Fruit fly (Drosophila melanogaster) whole organism, prepupa: Measurements from ENCODE around the gene CG15336.

ENCODE experiments used
- CG10669 ChIP-seq: fragments of 200-800 bp; sonication (Bioruptor generic); optimal IDR thresholded peaks from 3 replicates; lab custom pipeline; 2018; ENCODE audit warnings: missing biosample characterization, mild to moderate bottlenecking, missing genetic modification characterization, moderate library complexity
- CG11294 ChIP-seq: fragments of 200-800 bp; sonication (Bioruptor generic); IDR thresholded peaks from 2 replicates; pipeline ENCODE4 v1.3.6; 2022; ENCODE audit warnings: missing biosample characterization, missing genetic modification characterization
- CG11762 ChIP-seq: fragments of 200-800 bp; sonication (Bioruptor generic); optimal IDR thresholded peaks from 3 replicates; lab custom pipeline; 2016; ENCODE audit warnings: missing biosample characterization, missing genetic modification characterization; ENCODE audit not compliant: insufficient read depth
- CG11902 ChIP-seq: fragments of 200-800 bp; sonication (Bioruptor generic); optimal IDR thresholded peaks from 3 replicates; lab custom pipeline; 2016; ENCODE audit warnings: missing biosample characterization, missing genetic modification characterization
- CG15336 ChIP-seq: fragments of 200-800 bp; sonication (Bioruptor generic); IDR thresholded peaks from 2 replicates; pipeline ENCODE4 v1.3.6; 2022; ENCODE audit warnings: missing biosample characterization, missing genetic modification characterization
- CG1621 ChIP-seq: fragments of 200-800 bp; sonication (Bioruptor generic); optimal IDR thresholded peaks from 3 replicates; lab custom pipeline; 2018; ENCODE audit warnings: missing biosample characterization, mild to moderate bottlenecking, missing genetic modification characterization
- CG16779 ChIP-seq: fragments of 200-800 bp; sonication (Bioruptor generic); optimal IDR thresholded peaks from 3 replicates; lab custom pipeline; 2017; ENCODE audit warnings: missing biosample characterization, mild to moderate bottlenecking, missing genetic modification characterization
- CG3032 ChIP-seq: fragments of 200-800 bp; optimal IDR thresholded peaks from 2 replicates; lab custom pipeline; 2019; ENCODE audit warnings: missing biosample characterization, mild to moderate bottlenecking, missing genetic modification characterization, moderate library complexity
- CG31627 ChIP-seq: fragments of 200-800 bp; sonication (Bioruptor generic); optimal IDR thresholded peaks from 3 replicates; lab custom pipeline; 2016; ENCODE audit warnings: missing biosample characterization, missing genetic modification characterization
- CG32006 ChIP-seq: fragments of 200-800 bp; sonication (Bioruptor generic); optimal IDR thresholded peaks from 3 replicates; lab custom pipeline; 2017; ENCODE audit warnings: missing biosample characterization, mild to moderate bottlenecking, missing genetic modification characterization
- CG34406 ChIP-seq: fragments of 200-800 bp; sonication (Bioruptor generic); optimal IDR thresholded peaks from 3 replicates; lab custom pipeline; 2016; ENCODE audit warnings: missing biosample characterization, missing genetic modification characterization
- CG3919 ChIP-seq: fragments of 200-800 bp; sonication (Bioruptor generic); optimal IDR thresholded peaks from 3 replicates; lab custom pipeline; 2016; ENCODE audit warnings: missing biosample characterization, missing genetic modification characterization
- CG4318 ChIP-seq: fragments of 200-800 bp; sonication (Bioruptor generic); optimal IDR thresholded peaks from 3 replicates; lab custom pipeline; 2017; ENCODE audit warnings: missing biosample characterization, mild to moderate bottlenecking, missing genetic modification characterization
- CG6163 ChIP-seq: fragments of 200-800 bp; sonication (Bioruptor generic); IDR thresholded peaks from 3 replicates; pipeline ENCODE4 v1.3.6; 2022; ENCODE audit warnings: missing biosample characterization, missing genetic modification characterization
- CG6792 ChIP-seq: fragments of 200-800 bp; sonication (Bioruptor generic); optimal IDR thresholded peaks from 3 replicates; lab custom pipeline; 2016; ENCODE audit warnings: missing biosample characterization, missing genetic modification characterization
- CG6854 ChIP-seq: fragments of 200-800 bp; sonication (Bioruptor generic); optimal IDR thresholded peaks from 2 replicates; lab custom pipeline; 2017; ENCODE audit warnings: missing biosample characterization, mild to moderate bottlenecking, missing genetic modification characterization
- CG7368 ChIP-seq: fragments of 200-800 bp; sonication (Bioruptor generic); optimal IDR thresholded peaks from 3 replicates; lab custom pipeline; 2016; ENCODE audit warnings: missing biosample characterization, missing genetic modification characterization
- CG8119 ChIP-seq: fragments of 200-800 bp; sonication (Bioruptor generic); IDR thresholded peaks from 3 replicates; pipeline ENCODE4 v1.3.6; 2022; ENCODE audit warnings: missing biosample characterization, missing genetic modification characterization
- Eip75B ChIP-seq: fragments of 200-800 bp; sonication (Bioruptor generic); optimal IDR thresholded peaks from 3 replicates; lab custom pipeline; 2016; ENCODE audit warnings: missing biosample characterization, missing genetic modification characterization
- Eip78C ChIP-seq: fragments of 200-800 bp; sonication (Bioruptor generic); peaks from one replicate; lab custom pipeline; 2016; ENCODE audit warnings: missing biosample characterization, missing genetic modification characterization
- Eip93F ChIP-seq: fragments of 200-800 bp; sonication (Bioruptor generic); optimal IDR thresholded peaks from 2 replicates; lab custom pipeline; 2016; ENCODE audit warnings: missing biosample characterization, mild to moderate bottlenecking, missing genetic modification characterization
- Ets21C ChIP-seq: fragments of 200-800 bp; sonication (Bioruptor generic); optimal IDR thresholded peaks from 3 replicates; lab custom pipeline; 2016; ENCODE audit warnings: missing biosample characterization, missing genetic modification characterization
- Ets96B ChIP-seq: fragments of 200-800 bp; optimal IDR thresholded peaks from 2 replicates; lab custom pipeline; 2019; ENCODE audit warnings: missing biosample characterization, mild to moderate bottlenecking, missing genetic modification characterization, moderate library complexity
- Hr38 ChIP-seq: sonication (Bioruptor generic); optimal IDR thresholded peaks from 2 replicates; lab custom pipeline; 2016; ENCODE audit warnings: missing biosample characterization, missing genetic modification characterization
- Hr39 ChIP-seq: fragments of 200-800 bp; sonication (Bioruptor generic); optimal IDR thresholded peaks from 2 replicates; lab custom pipeline; 2016; ENCODE audit warnings: missing biosample characterization, missing genetic modification characterization
- Hr4 ChIP-seq: fragments of 200-800 bp; sonication (Bioruptor generic); optimal IDR thresholded peaks from 3 replicates; lab custom pipeline; 2016; ENCODE audit warnings: missing biosample characterization, missing genetic modification characterization
- Lpt ChIP-seq: fragments of 200-800 bp; sonication (Bioruptor generic); optimal IDR thresholded peaks from 3 replicates; lab custom pipeline; 2016; ENCODE audit warnings: missing biosample characterization, missing genetic modification characterization
- Met ChIP-seq: fragments of 200-800 bp; sonication (Bioruptor generic); optimal IDR thresholded peaks from 3 replicates; lab custom pipeline; 2016; ENCODE audit warnings: missing biosample characterization, missing genetic modification characterization
- OdsH ChIP-seq: fragments of 200-800 bp; sonication (Bioruptor generic); optimal IDR thresholded peaks from 3 replicates; lab custom pipeline; 2016; ENCODE audit warnings: missing biosample characterization, missing genetic modification characterization
- Smox ChIP-seq: fragments of 200-800 bp; sonication (Bioruptor generic); optimal IDR thresholded peaks from 3 replicates; lab custom pipeline; 2016; ENCODE audit warnings: missing biosample characterization, missing genetic modification characterization
- Sox14 ChIP-seq: fragments of 200-800 bp; sonication (Bioruptor generic); optimal IDR thresholded peaks from 3 replicates; lab custom pipeline; 2016; ENCODE audit warnings: missing biosample characterization, missing genetic modification characterization
- Sox15 ChIP-seq: fragments of 200-800 bp; sonication (Bioruptor generic); optimal IDR thresholded peaks from 3 replicates; lab custom pipeline; 2016; ENCODE audit warnings: missing biosample characterization, missing genetic modification characterization
- achi ChIP-seq: fragments of 200-800 bp; sonication (Bioruptor generic); optimal IDR thresholded peaks from 3 replicates; lab custom pipeline; 2016; ENCODE audit warnings: missing biosample characterization, missing genetic modification characterization
- cyc ChIP-seq: fragments of 200-800 bp; sonication (Bioruptor generic); optimal IDR thresholded peaks from 3 replicates; lab custom pipeline; 2016; ENCODE audit warnings: missing biosample characterization, missing genetic modification characterization
- dac ChIP-seq: fragments of 200-800 bp; sonication (Bioruptor generic); optimal IDR thresholded peaks from 2 replicates; lab custom pipeline; 2017; ENCODE audit warnings: missing biosample characterization, mild to moderate bottlenecking, missing genetic modification characterization
- eg ChIP-seq: fragments of 200-800 bp; sonication (Bioruptor generic); IDR thresholded peaks from 3 replicates; pipeline ENCODE4 v1.3.6; 2022; ENCODE audit warnings: missing biosample characterization, missing genetic modification characterization
- fd59A ChIP-seq: fragments of 200-800 bp; sonication (Bioruptor generic); optimal IDR thresholded peaks from 2 replicates; lab custom pipeline; 2017; ENCODE audit warnings: missing biosample characterization, mild to moderate bottlenecking, missing genetic modification characterization, missing genetic modification reagents
- fkh ChIP-seq: fragments of 200-800 bp; sonication (Bioruptor generic); optimal IDR thresholded peaks from 3 replicates; lab custom pipeline; 2017; ENCODE audit warnings: missing biosample characterization, mild to moderate bottlenecking, missing genetic modification characterization, moderate library complexity
- net ChIP-seq: fragments of 200-800 bp; sonication (Bioruptor generic); optimal IDR thresholded peaks from 3 replicates; lab custom pipeline; 2016; ENCODE audit warnings: missing biosample characterization, missing genetic modification characterization
- pdm3 ChIP-seq: fragments of 200-800 bp; sonication (Bioruptor generic); optimal IDR thresholded peaks from 3 replicates; lab custom pipeline; 2016; ENCODE audit warnings: missing biosample characterization, missing genetic modification characterization
- salr ChIP-seq, 2 experiments: fragments of 200-800 bp; sonication (Bioruptor generic); optimal IDR thresholded peaks; 3 replicates each; lab custom pipeline; 2016 to 2018; ENCODE audit warnings: missing biosample characterization in 2 of 2, missing genetic modification characterization in 2 of 2, mild to moderate bottlenecking in 1 of 2
- spab ChIP-seq: fragments of 200-800 bp; sonication (Bioruptor generic); optimal IDR thresholded peaks from 2 replicates; lab custom pipeline; 2017; ENCODE audit warnings: missing biosample characterization, mild to moderate bottlenecking, missing genetic modification characterization, missing genetic modification reagents
- ss ChIP-seq, 2 experiments: fragments of 200-800 bp; sonication (Bioruptor generic); optimal IDR thresholded peaks; 2 replicates in 1 of 2; 3 replicates in 1 of 2; lab custom pipeline; 2017 to 2018; ENCODE audit warnings: mild to moderate bottlenecking in 2 of 2, missing biosample characterization in 2 of 2, missing genetic modification characterization in 2 of 2, moderate library complexity in 1 of 2
- svp ChIP-seq: fragments of 200-800 bp; sonication (Bioruptor generic); peaks from one replicate; lab custom pipeline; 2016; ENCODE audit warnings: missing biosample characterization, missing genetic modification characterization
- topi ChIP-seq: fragments of 200-800 bp; sonication (Bioruptor generic); optimal IDR thresholded peaks from 3 replicates; lab custom pipeline; 2016; ENCODE audit warnings: missing biosample characterization, missing genetic modification characterization
- vri ChIP-seq: fragments of 200-800 bp; sonication (Bioruptor generic); optimal IDR thresholded peaks from 3 replicates; lab custom pipeline; 2016; ENCODE audit warnings: missing biosample characterization, mild to moderate bottlenecking, missing genetic modification characterization

CG15336 gene

DNA sequence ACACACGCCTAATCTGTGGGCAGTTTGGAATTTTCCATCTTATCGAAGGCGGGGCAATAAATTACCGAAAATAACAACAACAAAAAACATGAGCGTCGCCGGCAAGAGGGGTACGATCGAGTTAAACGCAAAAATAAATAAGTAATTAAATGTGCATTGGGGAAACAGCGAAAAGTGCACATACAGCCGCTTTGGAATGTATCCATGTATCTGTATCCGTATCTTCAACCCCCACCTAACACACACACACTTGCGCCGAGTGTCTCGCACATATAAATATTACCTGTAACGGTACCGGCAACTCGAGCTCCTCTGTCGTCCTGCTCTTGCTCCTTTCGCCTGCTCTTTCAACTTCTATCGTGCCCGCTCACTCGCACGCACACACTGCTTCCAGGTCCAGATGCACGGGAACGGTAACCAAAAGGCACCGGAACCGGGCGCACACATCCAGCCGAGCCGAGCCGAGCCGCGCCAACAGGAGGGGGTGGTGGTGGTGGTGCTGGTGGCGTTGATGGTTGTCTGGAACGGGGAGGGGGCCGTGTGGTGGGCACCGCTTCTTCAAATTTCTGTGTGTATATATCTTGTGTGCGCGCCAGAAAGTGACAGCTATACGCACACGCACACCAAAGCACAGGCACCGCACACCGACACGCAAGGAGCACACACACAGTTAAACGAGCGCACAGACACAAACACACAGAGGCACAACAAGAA is 6.2 kb upstream of the CG15336 start (continued):
- TF ChIP-seq CG3919 (peak; percentile 17), Eip78C (GFP tag; lab: Kevin White, UChicago) (peak; percentile 68), CG16779 (tag; lab: Kevin White, UChicago) (no peak), pdm3 (GFP tag; lab: Kevin White, UChicago) (peak; percentile 8)

dm6 chrX:8142067-8142462 is 5.7 kb upstream of the CG15336 start, which contains the start of gene Smox:
Gene Smox (minus strand): TSS chrX:8142279.
- TF ChIP-seq Sox14 (GFP tag; lab: Kevin White, UChicago) = peak; percentile 18
- TF ChIP-seq Eip78C (GFP tag; lab: Kevin White, UChicago) = peak; percentile 50
- no peak for TF ChIP-seq CG6163 (GFP tag; lab: Robert Waterston, UW)
- TF ChIP-seq, all 60 proteins: peak for 2

DNA sequence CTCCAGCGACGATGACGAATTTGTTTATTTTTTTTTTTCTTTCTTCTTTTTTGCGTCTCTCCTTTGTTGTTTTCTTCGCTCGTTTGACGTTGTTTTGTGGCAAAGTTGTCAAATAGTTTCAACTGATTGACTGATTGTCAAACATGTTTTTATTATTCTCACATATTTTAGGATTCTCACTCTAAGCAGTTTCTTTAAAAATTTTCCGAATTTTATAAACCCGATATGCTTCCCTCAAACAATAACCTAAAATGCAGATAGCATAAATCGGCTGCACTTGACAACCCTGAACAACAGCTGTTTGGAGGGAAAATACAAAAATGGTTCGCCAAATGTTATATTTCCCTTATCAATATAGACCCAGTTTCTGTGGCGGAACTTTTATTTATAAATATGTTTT is 4.2 kb upstream of the CG15336 start, which contains the start of gene CG17982:
Gene CG17982, minus strand, starts transcription at position 299 of the 400 bp plus-strand sequence.
- peak; percentile 84 for TF ChIP-seq CG32006 (GFP tag; lab: Kevin White, UChicago)
- no peak for TF ChIP-seq spab (GFP tag; lab: Kevin White, UChicago)
- peak; percentile 97 for TF ChIP-seq CG15336 (GFP tag; lab: Robert Waterston, UW)
- TF ChIP-seq cyc = peak; percentile 92
- TF ChIP-seq CG1621 (tag; lab: Kevin White, UChicago) = peak; percentile 82
- TF ChIP-seq Met (GFP tag; lab: Kevin White, UChicago) = peak; percentile 95
- TF ChIP-seq Eip75B (GFP tag; lab: Kevin White, UChicago) = peak; percentile 94
- TF ChIP-seq CG6163 (GFP tag; lab: Robert Waterston, UW) = peak; percentile 93
- peak; percentile 74 for TF ChIP-seq fd59A (GFP tag; lab: Kevin White, UChicago)
- TF ChIP-seq CG7368 (GFP tag; lab: Kevin White, UChicago) = peak; percentile 92
- peak; percentile 91 for TF ChIP-seq CG34406
- TF ChIP-seq CG3032 (tag; lab: Kevin White, UChicago) = peak; percentile 87
- peak; percentile 93 for TF ChIP-seq Hr39 (GFP tag; lab: Kevin White, UChicago)
- peak; percentile 86 for TF ChIP-seq Lpt (GFP tag; lab: Kevin White, UChicago)
- TF ChIP-seq Smox (GFP tag; lab: Kevin White, UChicago) = no peak
- peak; percentile 96 for TF ChIP-seq Sox14 (GFP tag; lab: Kevin White, UChicago)
- TF ChIP-seq CG6854 (GFP tag; lab: Kevin White, UChicago) = peak; percentile 76
- TF ChIP-seq pdm3 (GFP tag; lab: Kevin White, UChicago) = peak; percentile 94
- TF ChIP-seq Ets21C (GFP tag; lab: Kevin White, UChicago) = peak; percentile 89
- TF ChIP-seq CG11762 (GFP tag; lab: Kevin White, UChicago) = peak; percentile 77
- peak; percentile 90 for TF ChIP-seq Ets96B (tag; lab: Kevin White, UChicago)
- peak; percentile 90 for TF ChIP-seq OdsH (GFP tag; lab: Kevin White, UChicago)
- peak; percentile 90 for TF ChIP-seq eg (GFP tag; lab: Robert Waterston, UW)
- TF ChIP-seq Hr4 (GFP tag; lab: Kevin White, UChicago) = peak; percentile 92
- peak; percentile 77 for TF ChIP-seq Sox15 (GFP tag; lab: Kevin White, UChicago)
- peak; percentile 94 for TF ChIP-seq CG31627 (GFP tag; lab: Kevin White, UChicago)
- peak; percentile 72 for TF ChIP-seq CG11902 (GFP tag; lab: Kevin White, UChicago)
- TF ChIP-seq vri (GFP tag; lab: Kevin White, UChicago) = no peak
- TF ChIP-seq Eip93F (GFP tag; lab: Kevin White, UChicago) = peak; percentile 90
- no peak for TF ChIP-seq svp (GFP tag; lab: Kevin White, UChicago)
- TF ChIP-seq topi (GFP tag; lab: Kevin White, UChicago) = peak; percentile 94
- peak; percentile 93 for TF ChIP-seq net (GFP tag; lab: Kevin White, UChicago)
- peak; percentile 77 to 80 for TF ChIP-seq salr (GFP tag; optimal IDR thresholded peaks at IDR 0.05; lab: Kevin White, UChicago)
- TF ChIP-seq CG10669 (GFP tag; lab: Kevin White, UChicago) = peak; percentile 91
- peak in 1 of 2 experiments; percentile 88 for TF ChIP-seq ss (GFP tag; optimal IDR thresholded peaks at IDR 0.05; lab: Kevin White, UChicago)
- no peak for TF ChIP-seq CG4318
- TF ChIP-seq CG8119 = peak; percentile 85
- peak; percentile 89 for TF ChIP-seq CG6792 (GFP tag; lab: Kevin White, UChicago)
- TF ChIP-seq dac (GFP tag; lab: Kevin White, UChicago) = peak; percentile 80
- TF ChIP-seq CG11294 (GFP tag; lab: Robert Waterston, UW) = peak; percentile 69
- TF ChIP-seq achi (GFP tag; lab: Kevin White, UChicago) = peak; percentile 98
- peak; percentile 66 for TF ChIP-seq fkh (GFP tag; lab: Kevin White, UChicago)
- peak; percentile 24 for TF ChIP-seq Hr38 (GFP tag; lab: Kevin White, UChicago)
